Worm (Caenorhabditis elegans) whole organism, L1 larva: ENCODE results near the gene znf-598.

ENCODE experiments used
- alr-1 ChIP-seq: fragments of 200-800 bp; sonication (Bioruptor generic); optimal IDR thresholded peaks from 2 replicates; lab custom pipeline; 2018; ENCODE audit warnings: borderline replicate concordance, mild to moderate bottlenecking, missing genetic modification characterization, missing compliant biosample characterization
- ceh-90 ChIP-seq: sonication (generic microtip); optimal IDR thresholded peaks from 2 replicates; lab custom pipeline; 2016; ENCODE audit warnings: missing genetic modification characterization, missing compliant biosample characterization
- ces-1 ChIP-seq: fragments of 150-350 bp; optimal IDR thresholded peaks from 2 replicates; lab custom pipeline; 2014; ENCODE audit warnings: missing biosample characterization, missing genetic modification reagents, missing genetic modification characterization
- dpl-1 ChIP-seq, 3 experiments: fragments of 150-350 bp in 2 of 3; sonication (generic microtip) in 1 of 3; optimal IDR thresholded peaks; 2 replicates each; lab custom pipeline; 2014 to 2017; ENCODE audit warnings: missing biosample characterization in 3 of 3, missing genetic modification characterization in 3 of 3, missing genetic modification reagents in 3 of 3
- efl-3 ChIP-seq: fragments of 200-800 bp; sonication (Bioruptor generic); optimal IDR thresholded peaks from 2 replicates; lab custom pipeline; 2018; ENCODE audit warnings: mild to moderate bottlenecking, missing genetic modification characterization, missing compliant biosample characterization
- elt-2 ChIP-seq: sonication (generic microtip); optimal IDR thresholded peaks from 2 replicates; lab custom pipeline; 2016; ENCODE audit warnings: missing genetic modification characterization, mild to moderate bottlenecking, inconsistent platforms, missing compliant biosample characterization, missing genetic modification reagents
- elt-3 ChIP-seq, 6 experiments: fragments of 150-350 bp in 1 of 6; sonication (generic microtip); optimal IDR thresholded peaks; 2 replicates each; lab custom pipeline; 2017 to 2018; ENCODE audit warnings: missing biosample characterization in 6 of 6, missing genetic modification characterization in 6 of 6, inconsistent platforms in 1 of 6
- ets-5 ChIP-seq: fragments of 200-800 bp; sonication (Bioruptor generic); IDR thresholded peaks from 2 replicates; pipeline ENCODE4 v1.3.6; 2022; ENCODE audit warnings: missing genetic modification characterization, missing compliant biosample characterization
- grh-1 ChIP-seq: fragments of 200-800 bp; sonication (Bioruptor generic); IDR thresholded peaks from 2 replicates; pipeline ENCODE4 v1.3.6; 2022; ENCODE audit warnings: missing genetic modification reagents, missing genetic modification characterization, missing compliant biosample characterization
- hlh-4 ChIP-seq: sonication (generic microtip); optimal IDR thresholded peaks from 2 replicates; lab custom pipeline; 2016; ENCODE audit warnings: mild to moderate bottlenecking, missing genetic modification characterization, missing compliant biosample characterization
- hpl-2 ChIP-seq: fragments of 150-350 bp; optimal IDR thresholded peaks from 2 replicates; lab custom pipeline; 2014; ENCODE audit warnings: missing biosample characterization, missing genetic modification reagents, missing genetic modification characterization
- irx-1 ChIP-seq: sonication (generic microtip); optimal IDR thresholded peaks from 2 replicates; lab custom pipeline; 2016; ENCODE audit warnings: missing genetic modification characterization, missing compliant biosample characterization
- jun-1 ChIP-seq: fragments of 150-350 bp; optimal IDR thresholded peaks from 2 replicates; lab custom pipeline; 2014; ENCODE audit warnings: missing biosample characterization, missing genetic modification reagents, missing genetic modification characterization
- lsy-2 ChIP-seq, 2 experiments: fragments of 150-350 bp; optimal IDR thresholded peaks; 2 replicates each; lab custom pipeline; 2014; ENCODE audit warnings: missing biosample characterization in 2 of 2, missing genetic modification characterization in 2 of 2
- mef-2 ChIP-seq: fragments of 150-350 bp; optimal IDR thresholded peaks from 2 replicates; lab custom pipeline; 2014; ENCODE audit warnings: missing biosample characterization, missing genetic modification characterization
- mep-1 ChIP-seq: fragments of 150-350 bp; optimal IDR thresholded peaks from 2 replicates; lab custom pipeline; 2014; ENCODE audit warnings: missing biosample characterization, missing genetic modification characterization
- nhr-20 ChIP-seq: sonication (generic microtip); optimal IDR thresholded peaks from 2 replicates; lab custom pipeline; 2016; ENCODE audit warnings: mild to moderate bottlenecking, missing genetic modification characterization, missing compliant biosample characterization
- nhr-237 ChIP-seq: fragments of 150-350 bp; optimal IDR thresholded peaks from 2 replicates; lab custom pipeline; 2014; ENCODE audit warnings: missing biosample characterization, missing genetic modification characterization
- nhr-28 ChIP-seq: fragments of 150-350 bp; optimal IDR thresholded peaks from 2 replicates; lab custom pipeline; 2014; ENCODE audit warnings: missing biosample characterization, missing genetic modification characterization
- nhr-71 ChIP-seq: sonication (generic microtip); optimal IDR thresholded peaks from 2 replicates; lab custom pipeline; 2016; ENCODE audit warnings: mild to moderate bottlenecking, missing genetic modification characterization, moderate library complexity, missing compliant biosample characterization
- pag-3 ChIP-seq: sonication (generic microtip); optimal IDR thresholded peaks from 2 replicates; lab custom pipeline; 2017; ENCODE audit warnings: missing genetic modification characterization, mild to moderate bottlenecking, missing compliant biosample characterization, antibody characterized with exemption, borderline replicate concordance; ENCODE audit not compliant: insufficient read depth
- pax-3 ChIP-seq: fragments of 200-800 bp; sonication (Bioruptor generic); optimal IDR thresholded peaks from 2 replicates; lab custom pipeline; 2018; ENCODE audit warnings: mild to moderate bottlenecking, missing genetic modification characterization, moderate library complexity, missing compliant biosample characterization
- sup-37 ChIP-seq: fragments of 200-800 bp; sonication (Bioruptor generic); optimal IDR thresholded peaks from 2 replicates; lab custom pipeline; 2018; ENCODE audit warnings: mild to moderate bottlenecking, missing genetic modification characterization, missing compliant biosample characterization
- swsn-7 ChIP-seq: sonication (generic microtip); optimal IDR thresholded peaks from 2 replicates; lab custom pipeline; 2016; ENCODE audit warnings: missing genetic modification characterization, missing compliant biosample characterization
- tbx-2 ChIP-seq: sonication (generic microtip); optimal IDR thresholded peaks from 2 replicates; lab custom pipeline; 2016; ENCODE audit warnings: missing genetic modification characterization, missing compliant biosample characterization
- xbp-1 ChIP-seq: sonication (generic microtip); optimal IDR thresholded peaks from 2 replicates; lab custom pipeline; 2016; ENCODE audit warnings: missing genetic modification characterization, missing compliant biosample characterization
- zag-1 ChIP-seq: fragments of 150-350 bp; optimal IDR thresholded peaks from 2 replicates; lab custom pipeline; 2014; ENCODE audit warnings: missing biosample characterization, missing genetic modification characterization

Gene znf-598

ce11 chrII:7072590-7073536 lies 47.3 kb downstream of the znf-598 start (continued):
- TF ChIP-seq xbp-1 (tag; lab: Kevin White, UChicago): peak; percentile 81
- TF ChIP-seq nhr-237 (tag; lab: Kevin White, UChicago): peak; percentile 58
- no peak for TF ChIP-seq ces-1 (GFP tag; lab: Kevin White, UChicago)
- peak; percentile 21 for TF ChIP-seq hlh-4
- peak in 3 of 6 experiments; percentile 24 to 70 (median 42) for TF ChIP-seq elt-3 (tag; optimal IDR thresholded peaks at IDR 0.05; lab: Kevin White, UChicago)
- peak; percentile 77 for TF ChIP-seq ceh-90
- TF ChIP-seq jun-1 (tag; lab: Kevin White, UChicago): no peak
- peak; percentile 84 for TF ChIP-seq nhr-71 (tag; lab: Kevin White, UChicago)
- peak; percentile 55 to 71 (median 61) for TF ChIP-seq dpl-1 (GFP tag; optimal IDR thresholded peaks at IDR 0.05; lab: Kevin White, UChicago)
- TF ChIP-seq sup-37 (GFP tag; lab: Kevin White, UChicago): no peak
- TF ChIP-seq mep-1 (tag; lab: Kevin White, UChicago): peak; percentile 89
- peak; percentile 35 for TF ChIP-seq elt-2 (tag; lab: Kevin White, UChicago)
- no peak for TF ChIP-seq efl-3
- TF ChIP-seq pax-3 (tag; lab: Kevin White, UChicago): peak; percentile 86
- TF ChIP-seq zag-1: no peak
- TF ChIP-seq tbx-2 (tag; lab: Kevin White, UChicago): peak; percentile 74
- no peak for TF ChIP-seq hpl-2

DNA sequence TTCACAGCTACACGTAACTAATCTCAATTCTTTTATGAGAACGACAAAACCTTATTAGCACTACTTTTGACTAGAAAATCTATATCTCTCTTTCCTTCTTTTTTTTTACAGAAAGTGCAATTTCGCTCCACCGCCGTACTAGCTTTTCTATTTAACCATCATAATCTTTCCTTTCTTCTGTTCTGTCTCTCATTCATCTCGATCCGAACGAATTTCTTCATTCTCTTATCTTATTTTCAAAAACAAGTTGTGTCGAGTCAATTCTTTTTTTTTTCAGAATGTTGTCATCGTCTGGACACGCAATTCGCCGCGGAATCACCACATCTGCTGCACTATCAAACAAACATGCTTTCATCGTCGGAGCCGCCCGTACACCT lies 47.9 kb downstream of the znf-598 start, which contains the start of gene kat-1:
TSS of gene kat-1 (plus strand) at position 278 of the 377 bp plus-strand sequence.
- TF ChIP-seq tbx-2 (tag; lab: Kevin White, UChicago): no peak
- TF ChIP-seq nhr-20: no peak
- no peak for TF ChIP-seq lsy-2 (tag; optimal IDR thresholded peaks at IDR 0.05; lab: Kevin White, UChicago)
- TF ChIP-seq ets-5 (GFP tag; lab: Robert Waterston, UW): no peak
- no peak for TF ChIP-seq swsn-7 (tag; lab: Kevin White, UChicago)
- TF ChIP-seq irx-1: no peak
- no peak for TF ChIP-seq alr-1 (tag; lab: Kevin White, UChicago)
- no peak for TF ChIP-seq mep-1 (tag; lab: Kevin White, UChicago)
- TF ChIP-seq pag-3: no peak
- no peak for TF ChIP-seq nhr-28 (tag; lab: Kevin White, UChicago)

DNA sequence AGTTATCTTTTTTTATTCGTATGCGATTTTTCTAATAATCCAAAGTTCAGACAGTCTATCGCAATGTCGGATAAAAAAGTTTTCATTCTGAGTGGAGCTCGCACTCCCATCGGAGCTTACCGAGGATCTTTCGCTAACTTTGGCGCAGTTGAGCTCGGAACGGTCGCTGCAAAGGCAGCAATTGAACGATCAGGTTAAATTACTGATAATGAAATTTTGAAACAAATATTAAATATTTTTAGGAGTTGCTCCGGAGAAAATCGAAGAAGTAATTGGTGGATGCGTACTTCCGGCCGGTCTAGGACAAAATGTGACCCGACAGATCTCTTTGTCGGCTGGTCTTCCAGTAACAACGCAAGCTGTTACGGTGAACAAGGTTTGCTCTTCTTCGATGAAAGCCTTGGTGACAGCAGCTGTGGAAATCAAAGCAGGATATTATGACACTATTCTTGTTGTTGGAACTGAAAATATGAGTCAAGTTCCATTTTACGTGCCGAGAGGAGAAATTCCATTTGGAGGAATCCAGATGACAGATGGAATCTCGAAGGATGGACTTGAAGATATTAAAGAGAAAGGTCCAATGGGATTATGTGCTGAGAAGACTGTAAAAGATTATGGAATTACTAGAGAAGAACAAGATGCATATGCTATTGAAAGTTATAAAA lies 50.1 kb downstream of the znf-598 start, which contains the start of gene T02G5.7:
TSS of gene T02G5.7 (plus strand) at position 51 of the 665 bp plus-strand sequence.
- no peak for TF ChIP-seq mef-2 (tag; lab: Kevin White, UChicago)
- 0 out of 2 replicates have a peak, but pooled peaks have one; percentile 5 for TF ChIP-seq grh-1 (GFP tag; lab: Robert Waterston, UW)
